Worm (Caenorhabditis elegans) whole organism, L4 larva: ENCODE measurements around the gene ncs-6.

Experiments
- F10B5.3 ChIP-seq: sonication (generic microtip); optimal IDR thresholded peaks from 2 replicates; lab custom pipeline; 2016; ENCODE audit warnings: mild to moderate bottlenecking, missing genetic modification characterization, missing compliant biosample characterization
- ces-1 ChIP-seq: fragments of 150-350 bp; sonication (generic microtip); optimal IDR thresholded peaks from 4 replicates; lab custom pipeline; 2014; ENCODE audit warnings: missing biosample characterization, missing genetic modification reagents, missing genetic modification characterization
- fkh-10 ChIP-seq: fragments of 150-350 bp; optimal IDR thresholded peaks from 2 replicates; lab custom pipeline; 2014; ENCODE audit warnings: missing biosample characterization, missing genetic modification reagents, missing genetic modification characterization
- hif-1 ChIP-seq, 2 experiments: sonication (generic microtip); optimal IDR thresholded peaks; 2 replicates each; lab custom pipeline; 2016 to 2017; ENCODE audit warnings: missing compliant biosample characterization in 2 of 2, missing genetic modification characterization in 2 of 2, missing genetic modification reagents in 2 of 2, missing genotype in 2 of 2, mild to moderate bottlenecking in 1 of 2
- lsy-2 ChIP-seq, 2 experiments: fragments of 150-350 bp in 1 of 2; sonication (generic microtip) in 1 of 2; optimal IDR thresholded peaks; 2 replicates each; lab custom pipeline; 2014 to 2017; ENCODE audit warnings: missing biosample characterization in 2 of 2, missing genetic modification characterization in 2 of 2
- nhr-10 ChIP-seq: fragments of 150-350 bp; optimal IDR thresholded peaks from 2 replicates; lab custom pipeline; 2014; ENCODE audit warnings: missing biosample characterization, missing genetic modification characterization
- nhr-11 ChIP-seq: fragments of 150-350 bp; optimal IDR thresholded peaks from 2 replicates; lab custom pipeline; 2014; ENCODE audit warnings: missing biosample characterization, missing genetic modification characterization
- nhr-6 ChIP-seq: fragments of 150-350 bp; optimal IDR thresholded peaks from 2 replicates; lab custom pipeline; 2014; ENCODE audit warnings: missing biosample characterization, missing genetic modification characterization
- pqm-1 ChIP-seq: sonication (generic microtip); optimal IDR thresholded peaks from 2 replicates; lab custom pipeline; 2017; ENCODE audit warnings: missing biosample characterization, missing genetic modification characterization
- snpc-4 ChIP-seq: fragments of 150-350 bp; optimal IDR thresholded peaks from 2 replicates; lab custom pipeline; 2014; ENCODE audit warnings: missing biosample characterization, missing genetic modification characterization
- zag-1 ChIP-seq: fragments of 150-350 bp; optimal IDR thresholded peaks from 2 replicates; lab custom pipeline; 2014; ENCODE audit warnings: missing biosample characterization, missing genetic modification characterization
- ztf-11 ChIP-seq: fragments of 150-350 bp; optimal IDR thresholded peaks from 2 replicates; lab custom pipeline; 2014; ENCODE audit warnings: missing biosample characterization, missing genetic modification characterization

DNA sequence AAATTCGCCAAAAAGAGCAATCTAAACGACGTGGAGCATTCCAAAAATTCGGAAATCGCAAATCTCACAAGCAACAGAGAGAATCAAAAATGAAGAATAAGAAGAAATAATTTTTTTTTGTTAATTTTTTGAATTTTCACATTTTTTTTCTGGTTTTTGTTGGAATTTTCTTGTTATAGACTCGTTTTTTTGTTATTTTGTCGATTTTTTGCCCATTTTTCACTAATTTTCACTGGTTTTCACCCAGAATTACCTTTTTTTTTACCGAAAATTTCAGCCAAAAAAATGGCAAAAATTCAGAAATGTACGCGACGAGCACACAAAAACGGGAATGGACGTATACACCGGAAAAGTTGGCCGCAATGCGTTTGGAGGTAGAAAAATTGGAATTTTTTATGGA lies 23.6 kb downstream of the ncs-6 start, which contains the start of gene cyh-1:
- TF ChIP-seq nhr-6 (tag; lab: Kevin White, UChicago) (no peak), pqm-1 (tag; lab: Kevin White, UChicago) (no peak), F10B5.3 (tag; lab: Kevin White, UChicago) (no peak), snpc-4 (no peak), ztf-11 (tag; lab: Kevin White, UChicago) (no peak), nhr-11 (tag; lab: Kevin White, UChicago) (no peak), lsy-2 (tag; optimal IDR thresholded peaks at IDR 0.05; lab: Kevin White, UChicago) (no peak), fkh-10 (GFP tag; lab: Kevin White, UChicago) (no peak), ces-1 (GFP tag; lab: Kevin White, UChicago) (no peak), nhr-10 (tag; lab: Kevin White, UChicago) (no peak), zag-1 (tag; lab: Kevin White, UChicago) (no peak), hif-1 (tag; optimal IDR thresholded peaks at IDR 0.05; lab: Kevin White, UChicago) (no peak)
